Worm (Caenorhabditis elegans) whole organism, early embryonic: Measurements from ENCODE around the gene wdfy-2.

Experiments
- F13C5.2 ChIP-seq: sonication (generic microtip); optimal IDR thresholded peaks from 2 replicates; lab custom pipeline; 2017; ENCODE audit warnings: mild to moderate bottlenecking, missing genetic modification characterization, inconsistent platforms, missing compliant biosample characterization
- ama-1 ChIP-seq: fragments of 150-350 bp; optimal IDR thresholded peaks from 2 replicates; lab custom pipeline; 2014
- hnd-1 ChIP-seq: sonication (generic microtip); optimal IDR thresholded peaks from 2 replicates; lab custom pipeline; 2016; ENCODE audit warnings: missing genetic modification characterization, missing compliant biosample characterization

- no peak for TF ChIP-seq ama-1 (lab: Kevin White, UChicago)
- TF ChIP-seq F13C5.2 (tag; lab: Kevin White, UChicago) = no peak
- no peak for TF ChIP-seq hnd-1 (tag; lab: Kevin White, UChicago)
Measured at ce11 chrII:9291632-9292031, 28.0 kb upstream of the wdfy-2 start, which contains the start of gene acs-7.
